Fruit fly (Drosophila melanogaster) whole organism, prepupa: ENCODE results near the gene CG14000.

Experiments
- Blimp-1 ChIP-seq: fragments of 200-800 bp; sonication (Bioruptor generic); optimal IDR thresholded peaks from 3 replicates; lab custom pipeline; 2017; ENCODE audit warnings: missing biosample characterization, missing genetic modification characterization, mild to moderate bottlenecking, moderate library complexity, missing genetic modification reagents
- CG15336 ChIP-seq: fragments of 200-800 bp; sonication (Bioruptor generic); IDR thresholded peaks from 2 replicates; pipeline ENCODE4 v1.3.6; 2022; ENCODE audit warnings: missing biosample characterization, missing genetic modification characterization
- CG16779 ChIP-seq: fragments of 200-800 bp; sonication (Bioruptor generic); optimal IDR thresholded peaks from 3 replicates; lab custom pipeline; 2017; ENCODE audit warnings: missing biosample characterization, mild to moderate bottlenecking, missing genetic modification characterization
- CG6854 ChIP-seq: fragments of 200-800 bp; sonication (Bioruptor generic); optimal IDR thresholded peaks from 2 replicates; lab custom pipeline; 2017; ENCODE audit warnings: missing biosample characterization, mild to moderate bottlenecking, missing genetic modification characterization
- CG7368 ChIP-seq: fragments of 200-800 bp; sonication (Bioruptor generic); optimal IDR thresholded peaks from 3 replicates; lab custom pipeline; 2016; ENCODE audit warnings: missing biosample characterization, missing genetic modification characterization
- Lpt ChIP-seq: fragments of 200-800 bp; sonication (Bioruptor generic); optimal IDR thresholded peaks from 3 replicates; lab custom pipeline; 2016; ENCODE audit warnings: missing biosample characterization, missing genetic modification characterization
- eg ChIP-seq: fragments of 200-800 bp; sonication (Bioruptor generic); IDR thresholded peaks from 3 replicates; pipeline ENCODE4 v1.3.6; 2022; ENCODE audit warnings: missing biosample characterization, missing genetic modification characterization
- pdm3 ChIP-seq: fragments of 200-800 bp; sonication (Bioruptor generic); optimal IDR thresholded peaks from 3 replicates; lab custom pipeline; 2016; ENCODE audit warnings: missing biosample characterization, missing genetic modification characterization
- topi ChIP-seq: fragments of 200-800 bp; sonication (Bioruptor generic); optimal IDR thresholded peaks from 3 replicates; lab custom pipeline; 2016; ENCODE audit warnings: missing biosample characterization, missing genetic modification characterization

DNA sequence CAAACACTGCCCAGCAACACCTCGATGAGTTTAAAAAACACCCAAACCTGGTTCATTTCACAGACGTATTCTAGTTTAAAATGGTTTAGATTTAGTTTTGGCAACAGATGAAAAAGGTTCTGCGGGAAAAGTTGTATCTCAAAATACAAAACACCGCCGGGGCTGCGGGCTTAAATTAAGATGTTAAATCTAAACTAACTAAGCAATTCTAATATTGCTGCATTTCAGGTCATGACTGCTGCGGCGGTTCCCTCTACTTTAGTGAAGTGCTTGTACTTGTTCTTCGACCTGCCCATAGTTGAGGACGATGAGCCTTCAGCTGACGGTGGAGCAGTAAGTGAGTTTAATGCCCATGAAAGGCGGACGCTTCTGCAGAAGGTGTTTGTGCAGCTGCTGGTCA, at the start of gene CG14000:
- TF ChIP-seq CG7368 (GFP tag; lab: Kevin White, UChicago) (no peak), CG16779 (tag; lab: Kevin White, UChicago) (no peak), pdm3 (GFP tag; lab: Kevin White, UChicago) (no peak), eg (GFP tag; lab: Robert Waterston, UW) (no peak), CG15336 (GFP tag; lab: Robert Waterston, UW) (no peak), Blimp-1 (GFP tag; lab: Kevin White, UChicago) (no peak), CG6854 (GFP tag; lab: Kevin White, UChicago) (no peak), topi (GFP tag; lab: Kevin White, UChicago) (no peak), Lpt (no peak)
